Worm (Caenorhabditis elegans): ENCODE data around the gene F54E2.2.

ce11 chrV:2813856-2814255 is 17.8 kb downstream of the F54E2.2 start, which contains the start of gene F54E2.9:
- TF ChIP-seq nhr-76 (tag; optimal IDR thresholded peaks at IDR 0.05), result no peak
- TF ChIP-seq elt-3 (tag; optimal IDR thresholded peaks at IDR 0.05), result no peak
- TF ChIP-seq sem-2 (GFP tag; optimal IDR thresholded peaks at IDR 0.05), result no peak

All from whole organism, mixed stage, embryonic.